Worm (Caenorhabditis elegans) whole organism, late embryonic: ENCODE data around the gene T23B7.3.

Experiments
- dve-1 ChIP-seq: sonication (generic microtip); optimal IDR thresholded peaks from 2 replicates; lab custom pipeline; 2017; ENCODE audit warnings: antibody characterized with exemption, mild to moderate bottlenecking, missing genetic modification characterization, missing compliant biosample characterization
- madf-2 ChIP-seq: sonication (generic microtip); optimal IDR thresholded peaks from 2 replicates; lab custom pipeline; 2017; ENCODE audit warnings: missing genetic modification characterization, missing compliant biosample characterization
- nhr-11 ChIP-seq: fragments of 150-350 bp; optimal IDR thresholded peaks from 2 replicates; lab custom pipeline; 2014; ENCODE audit warnings: missing biosample characterization, missing genetic modification characterization
- pat-9 ChIP-seq: fragments of 200-800 bp; sonication (Bioruptor generic); optimal IDR thresholded peaks from 2 replicates; lab custom pipeline; 2018; ENCODE audit warnings: mild to moderate bottlenecking, missing genetic modification characterization, moderate library complexity, missing compliant biosample characterization
- pha-4 ChIP-seq: fragments of 150-350 bp; optimal IDR thresholded peaks from 2 replicates; lab custom pipeline; 2018; ENCODE audit warnings: missing biosample characterization, missing genetic modification reagents, missing genetic modification characterization
- rnt-1 ChIP-seq: sonication (generic microtip); optimal IDR thresholded peaks from 2 replicates; lab custom pipeline; 2016; ENCODE audit warnings: missing genetic modification characterization, missing compliant biosample characterization
- unc-3 ChIP-seq, 2 experiments: fragments of 200-800 bp in 1 of 2; sonication (Bioruptor generic) in 1 of 2; sonication (generic microtip) in 1 of 2; conservative IDR thresholded peaks in 1 of 2; optimal IDR thresholded peaks in 1 of 2; 2 replicates each; pipeline versions ENCODE4 v1.3.6 to Lab custom; 2016 to 2022; ENCODE audit warnings: missing compliant biosample characterization in 2 of 2, missing genetic modification characterization in 2 of 2, missing genetic modification reagents in 1 of 2

DNA sequence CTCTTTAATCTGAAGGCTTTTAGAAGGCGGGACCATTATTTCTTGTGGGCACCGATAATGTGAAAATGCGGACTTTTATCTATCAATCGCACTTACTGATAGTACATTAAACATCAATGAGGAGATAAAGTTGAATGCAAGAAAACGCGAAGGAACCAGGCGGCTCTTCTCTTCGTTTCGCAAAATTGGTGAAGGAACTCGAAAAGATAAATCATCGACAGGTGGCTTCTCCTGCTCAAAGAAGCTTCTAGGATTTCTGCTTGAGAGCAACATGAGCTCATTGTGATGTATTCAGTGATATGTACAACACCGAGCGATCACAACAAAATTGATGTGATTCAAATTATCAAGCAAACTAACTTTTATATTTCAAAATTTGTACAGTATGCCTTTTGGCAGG is 44.2 kb upstream of the T23B7.3 start:
- TF ChIP-seq unc-3 (GFP tag; conservative IDR thresholded peaks at IDR 0.05; lab: Robert Waterston, UW) (no peak), unc-3 (tag; optimal IDR thresholded peaks at IDR 0.05; lab: Kevin White, UChicago) (no peak), pha-4 (tag; lab: Kevin White, UChicago) (no peak), rnt-1 (tag; lab: Kevin White, UChicago) (peak; percentile 52), dve-1 (no peak), nhr-11 (no peak), madf-2 (tag; lab: Kevin White, UChicago) (no peak), pat-9 (tag; lab: Kevin White, UChicago) (no peak)
